Worm (Caenorhabditis elegans) whole organism, midembryonic: ENCODE results near the gene egl-47.
A peak's percentile ranks its signal among the peaks of the same experiment; 100 is the strongest.

Experiments
- T22C8.4 ChIP-seq: fragments of 200-800 bp; sonication (Bioruptor generic); IDR thresholded peaks from 2 replicates; pipeline ENCODE4 v1.3.6; 2022; ENCODE audit warnings: missing genetic modification characterization, missing compliant biosample characterization
- cog-1 ChIP-seq: sonication (generic microtip); optimal IDR thresholded peaks from 2 replicates; lab custom pipeline; 2016; ENCODE audit warnings: missing genetic modification characterization, missing compliant biosample characterization
- flt-1 ChIP-seq: fragments of 200-800 bp; sonication (Bioruptor generic); IDR thresholded peaks from 2 replicates; pipeline ENCODE4 v1.3.6; 2022; ENCODE audit warnings: missing genetic modification characterization, missing compliant biosample characterization
- klf-2 ChIP-seq: fragments of 200-800 bp; sonication (Bioruptor generic); conservative IDR thresholded peaks from 2 replicates; pipeline ENCODE4 v1.3.6; 2022; ENCODE audit warnings: missing genetic modification reagents, missing genetic modification characterization, missing compliant biosample characterization
- med-1 ChIP-seq: sonication (generic microtip); optimal IDR thresholded peaks from 2 replicates; lab custom pipeline; 2017; ENCODE audit warnings: missing genetic modification characterization, mild to moderate bottlenecking, missing compliant biosample characterization, antibody characterized with exemption, missing genetic modification reagents; ENCODE audit not compliant: insufficient read depth
- ref-1 ChIP-seq: fragments of 200-800 bp; sonication (Bioruptor generic); conservative IDR thresholded peaks from 2 replicates; pipeline ENCODE4 v1.3.6; 2022; ENCODE audit warnings: missing genetic modification reagents, missing genetic modification characterization, missing compliant biosample characterization
- tab-1 ChIP-seq: fragments of 200-800 bp; sonication (Bioruptor generic); IDR thresholded peaks from 2 replicates; pipeline ENCODE4 v1.3.6; 2022; ENCODE audit warnings: missing genetic modification characterization, missing compliant biosample characterization
- ztf-23 ChIP-seq: fragments of 200-800 bp; sonication (Bioruptor generic); IDR thresholded peaks from 2 replicates; pipeline ENCODE4 v1.3.6; 2022; ENCODE audit warnings: missing genetic modification reagents, missing genetic modification characterization, missing compliant biosample characterization
- ztf-29 ChIP-seq: fragments of 200-800 bp; sonication (Bioruptor generic); IDR thresholded peaks from 2 replicates; pipeline ENCODE4 v1.3.6; 2022; ENCODE audit warnings: missing genetic modification reagents, missing genetic modification characterization, missing compliant biosample characterization

Gene egl-47

ce11 chrV:9927954-9928353 lies 28.6 kb downstream of the egl-47 start:
- TF ChIP-seq ztf-23 (no peak), med-1 (GFP tag; lab: Kevin White, UChicago) (no peak), cog-1 (tag; lab: Kevin White, UChicago) (no peak), T22C8.4 (GFP tag; lab: Robert Waterston, UW) (no peak), ref-1 (GFP tag; lab: Robert Waterston, UW) (no peak), tab-1 (no peak), ztf-29 (GFP tag; lab: Robert Waterston, UW) (no peak), flt-1 (no peak), klf-2 (no peak)

ce11 chrV:9930612-9931065 lies 31.3 kb downstream of the egl-47 start, which contains the start of the genes rmh-2 and suds-3:
rmh-2 (minus strand) TSS chrV:9930775.
suds-3 (plus strand) TSS chrV:9931015.
- TF ChIP-seq flt-1 (no peak), ztf-29 (GFP tag; lab: Robert Waterston, UW) (no peak), med-1 (GFP tag; lab: Kevin White, UChicago) (peak; percentile 46)

DNA sequence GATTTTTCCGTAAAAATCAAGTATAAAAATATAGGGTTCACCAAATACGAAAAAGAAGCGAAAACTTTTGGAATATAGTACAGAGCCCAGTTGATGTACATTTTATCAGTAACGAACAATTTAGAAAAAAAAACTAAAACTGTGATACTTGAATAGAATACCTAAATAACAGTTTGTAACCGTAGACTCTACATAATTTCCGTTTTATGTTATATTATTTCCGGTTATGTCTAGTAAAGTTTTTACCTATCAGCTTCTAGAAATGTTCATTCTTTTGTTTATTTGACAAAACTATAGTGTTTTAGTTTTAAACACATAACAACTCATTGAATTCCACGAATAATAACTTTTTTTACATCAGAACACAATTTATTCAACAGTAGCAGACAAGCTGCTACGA lies 38.1 kb downstream of the egl-47 start, which contains the start of gene srj-33:
TSS of gene srj-33 (minus strand) at position 101 of the 400 bp plus-strand sequence.
- TF ChIP-seq T22C8.4 (GFP tag; lab: Robert Waterston, UW) (no peak), klf-2 (no peak), flt-1 (no peak), med-1 (GFP tag; lab: Kevin White, UChicago) (no peak), ref-1 (GFP tag; lab: Robert Waterston, UW) (no peak), tab-1 (no peak), cog-1 (tag; lab: Kevin White, UChicago) (no peak)

- TF ChIP-seq ref-1 (GFP tag; lab: Robert Waterston, UW), result no peak
- no peak for TF ChIP-seq med-1 (GFP tag; lab: Kevin White, UChicago)
- TF ChIP-seq T22C8.4 (GFP tag; lab: Robert Waterston, UW), result no peak
- no peak for TF ChIP-seq ztf-23
- TF ChIP-seq ztf-29 (GFP tag; lab: Robert Waterston, UW), result no peak
- TF ChIP-seq tab-1, result no peak
- TF ChIP-seq cog-1 (tag; lab: Kevin White, UChicago), result no peak
- no peak for TF ChIP-seq flt-1
- no peak for TF ChIP-seq klf-2
Measured at ce11 chrV:9943039-9943438, 43.7 kb downstream of the egl-47 start, which contains the start of gene fipr-12. fipr-12 (plus strand) TSS chrV:9943339.

ce11 chrV:9944093-9944492 lies 44.7 kb downstream of the egl-47 start, which contains the start of gene sre-28:
sre-28 (plus strand) TSS chrV:9944393.
- no peak for TF ChIP-seq ref-1 (GFP tag; lab: Robert Waterston, UW)
- no peak for TF ChIP-seq tab-1
- TF ChIP-seq ztf-23, result no peak
- TF ChIP-seq T22C8.4 (GFP tag; lab: Robert Waterston, UW), result no peak
- no peak for TF ChIP-seq med-1 (GFP tag; lab: Kevin White, UChicago)
- no peak for TF ChIP-seq cog-1 (tag; lab: Kevin White, UChicago)
- TF ChIP-seq ztf-29 (GFP tag; lab: Robert Waterston, UW), result no peak
- TF ChIP-seq flt-1, result no peak
- no peak for TF ChIP-seq klf-2

- TF ChIP-seq flt-1 (no peak), ztf-29 (GFP tag; lab: Robert Waterston, UW) (no peak), tab-1 (no peak), ztf-23 (no peak), klf-2 (no peak), ref-1 (GFP tag; lab: Robert Waterston, UW) (no peak), med-1 (GFP tag; lab: Kevin White, UChicago) (no peak), cog-1 (tag; lab: Kevin White, UChicago) (no peak)
Measured at ce11 chrV:9948840-9949239, 49.5 kb downstream of the egl-47 start, which contains the start of gene nlp-58. nlp-58 (minus strand) TSS chrV:9948940.

DNA sequence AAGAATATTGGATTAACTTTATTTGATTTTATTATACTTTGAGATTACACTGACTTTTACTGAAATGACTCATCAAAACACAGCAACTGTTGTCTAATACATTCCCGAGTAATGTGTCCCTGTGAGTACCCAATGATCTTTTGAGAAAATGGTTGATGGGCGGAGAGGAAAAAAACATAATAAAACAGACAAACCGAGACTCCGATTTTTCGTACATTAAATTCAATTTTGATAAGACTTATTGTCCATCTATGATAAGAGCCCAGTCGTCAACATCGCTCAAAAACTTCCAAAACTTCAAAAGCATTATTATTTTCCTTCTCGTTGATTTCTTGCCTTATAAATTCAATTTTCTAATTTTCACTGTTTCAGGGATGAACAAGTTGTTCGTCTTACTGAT lies 51.5 kb downstream of the egl-47 start, which contains the start of gene ttr-46:
TSS of gene ttr-46 (plus strand) at position 373 of the 400 bp plus-strand sequence.
- TF ChIP-seq flt-1 (no peak), T22C8.4 (GFP tag; lab: Robert Waterston, UW) (no peak), cog-1 (tag; lab: Kevin White, UChicago) (no peak), tab-1 (no peak), ztf-29 (GFP tag; lab: Robert Waterston, UW) (no peak), ztf-23 (no peak), med-1 (GFP tag; lab: Kevin White, UChicago) (no peak), ref-1 (GFP tag; lab: Robert Waterston, UW) (no peak), klf-2 (no peak)

DNA sequence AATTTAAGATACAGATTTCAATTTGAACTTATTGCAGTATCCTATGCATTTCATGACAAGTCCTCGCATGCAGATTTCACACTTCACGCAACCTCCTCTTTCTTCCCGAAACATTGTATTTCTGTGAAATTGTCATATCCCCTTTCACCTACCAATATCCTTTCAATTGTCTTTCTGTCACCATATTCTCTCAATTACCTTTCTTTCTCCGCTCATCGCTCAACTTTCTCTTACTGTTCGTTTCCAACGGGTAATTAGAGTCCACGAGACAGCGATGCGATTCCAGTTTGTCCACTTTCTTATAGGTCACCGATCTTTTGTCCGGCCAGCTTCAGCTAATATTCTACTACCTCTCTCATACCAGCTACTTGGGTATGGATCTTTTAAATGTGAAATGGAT lies 53.0 kb downstream of the egl-47 start, which contains the start of gene mam-5:
TSS of gene mam-5 (plus strand) at position 304 of the 400 bp plus-strand sequence.
- TF ChIP-seq flt-1, result no peak
- no peak for TF ChIP-seq klf-2
- no peak for TF ChIP-seq ztf-29 (GFP tag; lab: Robert Waterston, UW)
- no peak for TF ChIP-seq T22C8.4 (GFP tag; lab: Robert Waterston, UW)
- no peak for TF ChIP-seq ref-1 (GFP tag; lab: Robert Waterston, UW)
- no peak for TF ChIP-seq cog-1 (tag; lab: Kevin White, UChicago)
- TF ChIP-seq tab-1, result no peak
- no peak for TF ChIP-seq ztf-23
- TF ChIP-seq med-1 (GFP tag; lab: Kevin White, UChicago), result no peak
